Fruit fly (Drosophila melanogaster) whole organism, embryonic: ENCODE measurements around the gene CG10576.

ENCODE experiments used
- ATbp ChIP-seq: fragments of 200-800 bp; sonication (Bioruptor generic); optimal IDR thresholded peaks from 2 replicates; lab custom pipeline; 2017; ENCODE audit warnings: missing biosample characterization, mild to moderate bottlenecking, missing genetic modification characterization, missing genetic modification reagents
- CG12391 ChIP-seq: fragments of 200-800 bp; sonication (Bioruptor generic); optimal IDR thresholded peaks from 3 replicates; lab custom pipeline; 2018; ENCODE audit warnings: missing biosample characterization, mild to moderate bottlenecking, missing genetic modification characterization, moderate library complexity
- CG17385 ChIP-seq: fragments of 200-800 bp; sonication (Bioruptor generic); optimal IDR thresholded peaks from 3 replicates; lab custom pipeline; 2018; ENCODE audit warnings: missing biosample characterization, mild to moderate bottlenecking, missing genetic modification characterization
- CG18262 ChIP-seq: fragments of 200-800 bp; optimal IDR thresholded peaks from 3 replicates; lab custom pipeline; 2019; ENCODE audit warnings: missing biosample characterization, mild to moderate bottlenecking, missing genetic modification characterization, moderate library complexity
- CG18599 ChIP-seq: fragments of 200-800 bp; sonication (Bioruptor generic); optimal IDR thresholded peaks from 3 replicates; lab custom pipeline; 2017; ENCODE audit warnings: missing biosample characterization, missing genetic modification characterization, mild to moderate bottlenecking, moderate library complexity, missing genetic modification reagents
- CG2120 ChIP-seq: fragments of 200-800 bp; sonication (Bioruptor generic); optimal IDR thresholded peaks from 3 replicates; lab custom pipeline; 2016; ENCODE audit warnings: missing biosample characterization, missing genetic modification characterization
- CG2678 ChIP-seq: fragments of 200-800 bp; sonication (Bioruptor generic); optimal IDR thresholded peaks from 3 replicates; lab custom pipeline; 2019; ENCODE audit warnings: missing biosample characterization, mild to moderate bottlenecking, missing genetic modification characterization, moderate library complexity
- CG30020 ChIP-seq: fragments of 200-800 bp; optimal IDR thresholded peaks from 2 replicates; lab custom pipeline; 2019; ENCODE audit warnings: missing biosample characterization, mild to moderate bottlenecking, missing genetic modification characterization, moderate library complexity
- CG3281 ChIP-seq: fragments of 200-800 bp; sonication (Bioruptor generic); optimal IDR thresholded peaks from 3 replicates; lab custom pipeline; 2017; ENCODE audit warnings: missing biosample characterization, mild to moderate bottlenecking, missing genetic modification characterization
- CG34376 ChIP-seq: fragments of 200-800 bp; sonication (Bioruptor generic); optimal IDR thresholded peaks from 2 replicates; lab custom pipeline; 2018; ENCODE audit warnings: missing biosample characterization, mild to moderate bottlenecking, missing genetic modification characterization
- CG4404 ChIP-seq: fragments of 200-800 bp; sonication (Bioruptor generic); IDR thresholded peaks from 2 replicates; pipeline ENCODE4 v1.3.6; 2022; ENCODE audit warnings: missing biosample characterization, missing genetic modification characterization
- CG7357 ChIP-seq: fragments of 200-800 bp; sonication (Bioruptor generic); IDR thresholded peaks from 3 replicates; pipeline ENCODE4 v1.3.6; 2022; ENCODE audit warnings: missing biosample characterization, missing genetic modification characterization
- CG9609 ChIP-seq: fragments of 200-800 bp; sonication (Bioruptor generic); optimal IDR thresholded peaks from 3 replicates; lab custom pipeline; 2016; ENCODE audit warnings: missing biosample characterization, missing genetic modification characterization
- CG9817 ChIP-seq: fragments of 200-800 bp; sonication (Bioruptor generic); optimal IDR thresholded peaks from 2 replicates; lab custom pipeline; 2018; ENCODE audit warnings: missing biosample characterization, mild to moderate bottlenecking, missing genetic modification characterization, moderate library complexity
- CG9932 ChIP-seq: fragments of 200-800 bp; sonication (Bioruptor generic); IDR thresholded peaks from 2 replicates; pipeline ENCODE4 v1.3.6; 2022; ENCODE audit warnings: missing biosample characterization, missing genetic modification characterization
- CoRest ChIP-seq: fragments of 200-800 bp; sonication (Bioruptor generic); optimal IDR thresholded peaks from 3 replicates; lab custom pipeline; 2018; ENCODE audit warnings: missing biosample characterization, mild to moderate bottlenecking, missing genetic modification characterization, moderate library complexity
- D19A ChIP-seq: fragments of 200-800 bp; optimal IDR thresholded peaks from 3 replicates; lab custom pipeline; 2019; ENCODE audit warnings: missing biosample characterization, mild to moderate bottlenecking, missing genetic modification characterization, moderate library complexity
- D19B ChIP-seq: fragments of 200-800 bp; sonication (Bioruptor generic); optimal IDR thresholded peaks from 2 replicates; lab custom pipeline; 2017; ENCODE audit warnings: missing biosample characterization, mild to moderate bottlenecking, missing genetic modification characterization
- Dbx ChIP-seq: fragments of 200-800 bp; sonication (Bioruptor generic); IDR thresholded peaks from 3 replicates; pipeline ENCODE4 v1.3.6; 2022; ENCODE audit warnings: missing biosample characterization, missing genetic modification characterization
- Gug ChIP-seq: fragments of 200-800 bp; sonication (Bioruptor generic); IDR thresholded peaks from 4 replicates; pipeline ENCODE4 v1.3.6; 2022; ENCODE audit warnings: missing biosample characterization, missing genetic modification characterization
- HLH3B ChIP-seq: fragments of 200-800 bp; sonication (Bioruptor generic); IDR thresholded peaks from 2 replicates; pipeline ENCODE4 v1.3.6; 2022; ENCODE audit warnings: missing biosample characterization, missing genetic modification characterization
- HmgZ ChIP-seq: fragments of 200-800 bp; sonication (Bioruptor generic); optimal IDR thresholded peaks from 2 replicates; lab custom pipeline; 2018; ENCODE audit warnings: missing biosample characterization, mild to moderate bottlenecking, missing genetic modification characterization
- Hmr ChIP-seq: fragments of 200-800 bp; sonication (Bioruptor generic); optimal IDR thresholded peaks from 3 replicates; lab custom pipeline; 2017; ENCODE audit warnings: mild to moderate bottlenecking, missing biosample characterization, missing genetic modification reagents, missing genetic modification characterization
- Hr39 ChIP-seq: fragments of >200 bp; optimal IDR thresholded peaks from 2 replicates; lab custom pipeline; 2017
- Med ChIP-seq: fragments of 200-800 bp; sonication (Bioruptor generic); peaks from one replicate; lab custom pipeline; 2016; ENCODE audit warnings: missing biosample characterization, missing genetic modification characterization, mild to moderate bottlenecking, inconsistent platforms, moderate library complexity
- NFAT ChIP-seq: fragments of 200-800 bp; sonication (Bioruptor generic); IDR thresholded peaks from 2 replicates; pipeline ENCODE4 v1.3.6; 2022; ENCODE audit warnings: missing biosample characterization, missing genetic modification characterization
- Oli ChIP-seq: fragments of 200-800 bp; sonication (Bioruptor generic); optimal IDR thresholded peaks from 2 replicates; lab custom pipeline; 2018; ENCODE audit warnings: missing biosample characterization, mild to moderate bottlenecking, missing genetic modification characterization, moderate library complexity
- PHDP ChIP-seq: fragments of 200-800 bp; sonication (Bioruptor generic); optimal IDR thresholded peaks from 3 replicates; lab custom pipeline; 2018; ENCODE audit warnings: missing biosample characterization, mild to moderate bottlenecking, missing genetic modification characterization, moderate library complexity
- Pdp1 ChIP-seq, 2 experiments: fragments of 200-800 bp; sonication (Bioruptor generic); optimal IDR thresholded peaks; 3 replicates each; lab custom pipeline; 2016; ENCODE audit warnings: missing biosample characterization in 2 of 2, missing genetic modification characterization in 2 of 2, mild to moderate bottlenecking in 1 of 2, moderate library complexity in 1 of 2
- Sin3A ChIP-seq: fragments of >200 bp; optimal IDR thresholded peaks from 2 replicates; lab custom pipeline; 2018
- Sox102F ChIP-seq: fragments of 200-800 bp; sonication (Bioruptor generic); optimal IDR thresholded peaks from 2 replicates; lab custom pipeline; 2018; ENCODE audit warnings: missing biosample characterization, mild to moderate bottlenecking, missing genetic modification characterization, moderate library complexity
- Xbp1 ChIP-seq: fragments of 200-800 bp; sonication (Bioruptor generic); optimal IDR thresholded peaks from 3 replicates; lab custom pipeline; 2016; ENCODE audit warnings: missing biosample characterization, mild to moderate bottlenecking, missing genetic modification characterization
- ara ChIP-seq: fragments of 200-800 bp; sonication (Bioruptor generic); IDR thresholded peaks from 2 replicates; pipeline ENCODE4 v1.3.6; 2022; ENCODE audit warnings: missing biosample characterization, missing genetic modification characterization
- bcd ChIP-seq: fragments of 200-800 bp; sonication (Bioruptor generic); optimal IDR thresholded peaks from 2 replicates; lab custom pipeline; 2017; ENCODE audit warnings: missing biosample characterization, mild to moderate bottlenecking, missing genetic modification characterization
- chinmo ChIP-seq: fragments of 200-800 bp; sonication (Bioruptor generic); IDR thresholded peaks from 4 replicates; pipeline ENCODE4 v1.3.6; 2022; ENCODE audit warnings: missing biosample characterization, missing genetic modification characterization; ENCODE audit not compliant: partially characterized antibody
- dmrt99B ChIP-seq: fragments of 200-800 bp; sonication (Bioruptor generic); optimal IDR thresholded peaks from 2 replicates; lab custom pipeline; 2018; ENCODE audit warnings: missing biosample characterization, mild to moderate bottlenecking, missing genetic modification characterization, moderate library complexity
- dysf ChIP-seq: fragments of 200-800 bp; sonication (Bioruptor generic); IDR thresholded peaks from 3 replicates; pipeline ENCODE4 v1.3.6; 2022; ENCODE audit warnings: missing biosample characterization, missing genetic modification characterization
- jigr1 ChIP-seq: fragments of 200-800 bp; sonication (Bioruptor generic); IDR thresholded peaks from 3 replicates; pipeline ENCODE4 v1.3.6; 2022; ENCODE audit warnings: missing biosample characterization, missing genetic modification characterization
- kah ChIP-seq: fragments of 200-800 bp; sonication (Bioruptor generic); optimal IDR thresholded peaks from 2 replicates; lab custom pipeline; 2018; ENCODE audit warnings: missing biosample characterization, mild to moderate bottlenecking, missing genetic modification characterization
- mam ChIP-seq: fragments of 200-800 bp; sonication (Bioruptor generic); optimal IDR thresholded peaks from 3 replicates; lab custom pipeline; 2016; ENCODE audit warnings: missing biosample characterization, missing genetic modification characterization
- mirr ChIP-seq: fragments of 200-800 bp; sonication (Bioruptor generic); optimal IDR thresholded peaks from 3 replicates; lab custom pipeline; 2018; ENCODE audit warnings: missing biosample characterization, mild to moderate bottlenecking, missing genetic modification characterization
- nom ChIP-seq: fragments of 200-800 bp; sonication (Bioruptor generic); optimal IDR thresholded peaks from 2 replicates; lab custom pipeline; 2017; ENCODE audit warnings: missing biosample characterization, missing genetic modification characterization, mild to moderate bottlenecking, moderate library complexity, missing genetic modification reagents
- pb ChIP-seq: fragments of 200-800 bp; sonication (Bioruptor generic); optimal IDR thresholded peaks from 3 replicates; lab custom pipeline; 2016; ENCODE audit warnings: missing biosample characterization, missing genetic modification characterization
- sens ChIP-seq: fragments of 200-800 bp; sonication (Bioruptor generic); peaks from one replicate; lab custom pipeline; 2016; ENCODE audit warnings: missing biosample characterization, missing genetic modification characterization
- ssp ChIP-seq: fragments of 200-800 bp; sonication (Bioruptor generic); IDR thresholded peaks from 2 replicates; pipeline ENCODE4 v1.3.6; 2022; ENCODE audit warnings: missing biosample characterization, missing genetic modification characterization
- stwl ChIP-seq: fragments of 200-800 bp; sonication (Bioruptor generic); optimal IDR thresholded peaks from 3 replicates; lab custom pipeline; 2018; ENCODE audit warnings: missing biosample characterization, mild to moderate bottlenecking, missing genetic modification characterization, moderate library complexity
- tgo ChIP-seq: fragments of 200-800 bp; sonication (Bioruptor generic); IDR thresholded peaks from 3 replicates; pipeline ENCODE4 v1.3.6; 2022; ENCODE audit warnings: missing biosample characterization, missing genetic modification characterization
- zfh1 ChIP-seq: fragments of 200-800 bp; sonication (Bioruptor generic); IDR thresholded peaks from 3 replicates; pipeline ENCODE4 v1.3.6; 2022; ENCODE audit warnings: missing biosample characterization, missing genetic modification characterization

The CG10576 gene

DNA sequence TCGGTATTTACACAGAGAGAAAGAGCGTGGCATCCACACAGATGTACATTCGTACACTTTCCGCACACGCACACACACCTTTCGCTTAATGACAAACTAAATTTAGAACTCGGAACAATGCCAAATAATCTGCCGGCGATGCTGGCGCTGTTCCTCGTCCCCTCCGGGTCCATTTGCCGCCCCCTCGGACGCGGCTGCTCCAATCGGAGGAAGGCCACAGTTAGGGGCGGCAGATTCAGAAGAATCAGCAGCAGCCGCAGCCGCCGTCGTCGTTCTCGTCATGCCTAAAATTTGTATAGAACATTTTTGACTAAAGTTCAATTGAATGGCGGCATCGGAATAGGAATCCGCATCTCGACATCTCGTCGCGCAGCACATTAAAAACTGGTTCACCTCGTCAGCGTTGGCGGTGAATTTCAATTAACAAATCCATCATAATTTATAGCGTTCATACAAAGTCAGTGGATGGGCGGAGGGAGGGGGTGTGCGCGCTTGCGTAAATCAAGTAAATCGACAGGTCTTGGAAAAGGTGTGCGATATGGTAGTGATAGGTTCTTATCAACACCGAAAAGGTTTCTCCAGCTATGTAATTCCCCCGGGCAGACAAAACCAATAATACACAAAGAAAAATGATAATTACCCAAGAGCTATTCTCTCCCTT lies 43.2 kb upstream of the CG10576 start (continued):
- TF ChIP-seq jigr1 (GFP tag; lab: Robert Waterston, UW) = no peak
- no peak for TF ChIP-seq tgo
- no peak for TF ChIP-seq CG9609 (GFP tag; lab: Kevin White, UChicago)
- TF ChIP-seq bcd (GFP tag; lab: Kevin White, UChicago) = no peak
- peak; percentile 4 for TF ChIP-seq HmgZ
- 0 out of 4 replicates have a peak, but pooled peaks have one; percentile 73 for TF ChIP-seq chinmo
- no peak for TF ChIP-seq stwl (tag; lab: Kevin White, UChicago)
- TF ChIP-seq Pdp1 (GFP tag; optimal IDR thresholded peaks at IDR 0.05; lab: Kevin White, UChicago) = peak in 1 of 2 experiments; percentile 95
- no peak for TF ChIP-seq CG34376 (GFP tag; lab: Kevin White, UChicago)

DNA sequence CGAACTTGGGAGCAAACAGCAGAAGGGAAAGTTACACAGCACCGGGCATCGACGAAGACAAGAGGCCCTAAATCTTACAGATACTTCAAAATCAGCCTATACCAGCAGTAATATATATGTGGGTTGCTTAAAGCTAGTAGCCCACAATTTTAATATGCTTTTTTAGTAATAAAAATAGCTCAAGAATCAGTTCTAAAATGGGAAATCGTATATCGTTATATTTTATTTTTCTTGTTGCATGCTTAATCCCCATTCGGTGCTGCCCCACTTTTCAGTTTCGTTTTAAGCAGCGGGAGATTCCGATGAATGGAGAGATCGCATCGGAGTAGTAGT lies 42.6 kb upstream of the CG10576 start:
- TF ChIP-seq CG17385 (GFP tag; lab: Kevin White, UChicago) (peak; percentile 26), D19B (GFP tag; lab: Kevin White, UChicago) (peak; percentile 2), CG12391 (tag; lab: Kevin White, UChicago) (peak; percentile 28), dysf (GFP tag; lab: Robert Waterston, UW) (peak; percentile 57; the same call in 2 of the 3 replicates), zfh1 (GFP tag; lab: Robert Waterston, UW) (0 out of 3 replicates have a peak, but pooled peaks have one; percentile 29), mirr (GFP tag; lab: Kevin White, UChicago) (no peak), NFAT (GFP tag; lab: Robert Waterston, UW) (0 out of 2 replicates have a peak, but pooled peaks have one; percentile 10), Hmr (GFP tag; lab: Kevin White, UChicago) (peak; percentile 57), kah (GFP tag; lab: Kevin White, UChicago) (no peak), Gug (GFP tag; lab: Robert Waterston, UW) (peak; percentile 13; the same call in 1 of the 4 replicates), CG7357 (GFP tag; lab: Robert Waterston, UW) (0 out of 3 replicates have a peak, but pooled peaks have one; percentile 17), CG4404 (0 out of 2 replicates have a peak, but pooled peaks have one; percentile 10), ara (GFP tag; lab: Robert Waterston, UW) (peak; percentile 56; the same call in 1 of the 2 replicates), Sin3A (lab: Kevin White, UChicago) (no peak), Sox102F (GFP tag; lab: Kevin White, UChicago) (peak; percentile 14), CoRest (tag; lab: Kevin White, UChicago) (peak; percentile 42), CG3281 (GFP tag; lab: Kevin White, UChicago) (peak; percentile 44), Oli (tag; lab: Kevin White, UChicago) (peak; percentile 34), ssp (GFP tag; lab: Robert Waterston, UW) (no peak), CG9817 (peak; percentile 39), sens (GFP tag; lab: Kevin White, UChicago) (peak; percentile 62), CG9932 (peak; percentile 54; the same call in 1 of the 2 replicates), CG2678 (tag; lab: Kevin White, UChicago) (peak; percentile 46), mam (peak; percentile 28), pb (no peak), D19A (tag; lab: Kevin White, UChicago) (peak; percentile 71), Med (GFP tag; lab: Kevin White, UChicago) (peak; percentile 16), CG18599 (GFP tag; lab: Kevin White, UChicago) (peak; percentile 45), Xbp1 (peak; percentile 35), ATbp (GFP tag; lab: Kevin White, UChicago) (peak; percentile 26), CG18262 (tag; lab: Kevin White, UChicago) (peak; percentile 23), Dbx (GFP tag; lab: Robert Waterston, UW) (0 out of 3 replicates have a peak, but pooled peaks have one; percentile 24), CG30020 (no peak), CG2120 (GFP tag; lab: Kevin White, UChicago) (peak; percentile 37), jigr1 (GFP tag; lab: Robert Waterston, UW) (0 out of 3 replicates have a peak, but pooled peaks have one; percentile 22), HLH3B (GFP tag; lab: Robert Waterston, UW) (0 out of 2 replicates have a peak, but pooled peaks have one; percentile 16), nom (peak; percentile 71), Hr39 (lab: Kevin White, UChicago) (no peak), dmrt99B (tag; lab: Kevin White, UChicago) (peak; percentile 53), PHDP (tag; lab: Kevin White, UChicago) (peak; percentile 32)
